Worm (Caenorhabditis elegans) whole organism, L2 larva: ENCODE results near the gene oac-23.

Experiments used
- Y55F3AM.14 ChIP-seq: fragments of 200-800 bp; sonication (Bioruptor generic); optimal IDR thresholded peaks from 2 replicates; lab custom pipeline; 2018; ENCODE audit warnings: mild to moderate bottlenecking, missing genetic modification characterization, missing compliant biosample characterization
- ZK546.5 ChIP-seq: sonication (generic microtip); optimal IDR thresholded peaks from 2 replicates; lab custom pipeline; 2017; ENCODE audit warnings: missing biosample characterization, missing genetic modification characterization
- lsy-2 ChIP-seq, 2 experiments: fragments of 150-350 bp in 1 of 2; sonication (generic microtip) in 1 of 2; optimal IDR thresholded peaks; 2 replicates each; lab custom pipeline; 2014 to 2017; ENCODE audit warnings: missing biosample characterization in 2 of 2, missing genetic modification characterization in 2 of 2
- nhr-11 ChIP-seq: fragments of 150-350 bp; optimal IDR thresholded peaks from 2 replicates; lab custom pipeline; 2014; ENCODE audit warnings: missing biosample characterization, missing genetic modification characterization
- nhr-77 ChIP-seq: fragments of 150-350 bp; optimal IDR thresholded peaks from 2 replicates; lab custom pipeline; 2014; ENCODE audit warnings: missing biosample characterization, missing genetic modification characterization
- snpc-4 ChIP-seq: fragments of 150-350 bp; optimal IDR thresholded peaks from 2 replicates; lab custom pipeline; 2014; ENCODE audit warnings: missing biosample characterization, missing genetic modification characterization

DNA sequence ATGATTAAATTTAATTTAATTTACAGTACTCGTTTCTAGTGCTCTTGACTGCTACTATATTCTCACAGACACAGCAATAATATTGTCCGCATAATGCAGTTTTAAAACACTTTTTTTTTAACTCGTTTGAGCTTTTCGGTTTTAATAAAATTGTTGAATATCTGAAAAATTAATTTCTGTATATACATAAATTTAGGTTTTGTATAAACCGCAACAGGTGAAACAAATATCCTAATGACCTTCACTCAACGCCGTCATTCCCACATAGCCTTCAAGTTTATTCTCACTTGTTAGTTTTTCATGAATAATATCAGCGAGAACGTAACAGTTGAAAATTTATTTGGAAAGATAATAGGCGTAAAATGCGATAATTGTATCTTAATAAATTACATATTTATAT is 38.3 kb downstream of the oac-23 start, which contains the start of gene srz-19:
- TF ChIP-seq nhr-11 (tag; lab: Kevin White, UChicago) = no peak
- TF ChIP-seq lsy-2 (tag; optimal IDR thresholded peaks at IDR 0.05; lab: Kevin White, UChicago) = no peak
- no peak for TF ChIP-seq nhr-77
- no peak for TF ChIP-seq ZK546.5 (tag; lab: Kevin White, UChicago)
- TF ChIP-seq Y55F3AM.14 = no peak
- TF ChIP-seq snpc-4 (tag; lab: Kevin White, UChicago) = no peak
